Worm (Caenorhabditis elegans) whole organism, mixed stage, embryonic: ENCODE measurements around the gene clec-241.

Source experiments
- blmp-1 ChIP-seq: fragments of 150-350 bp; optimal IDR thresholded peaks from 2 replicates; lab custom pipeline; 2014; ENCODE audit warnings: missing biosample characterization, missing genetic modification characterization
- mep-1 ChIP-seq: fragments of 150-350 bp; optimal IDR thresholded peaks from 2 replicates; lab custom pipeline; 2017; ENCODE audit warnings: missing biosample characterization, missing genetic modification reagents, missing genetic modification characterization, inconsistent platforms
- nhr-12 ChIP-seq: fragments of 150-350 bp; optimal IDR thresholded peaks from 2 replicates; lab custom pipeline; 2014; ENCODE audit warnings: missing biosample characterization, missing genetic modification characterization
- ztf-11 ChIP-seq: fragments of 150-350 bp; optimal IDR thresholded peaks from 2 replicates; lab custom pipeline; 2014; ENCODE audit warnings: missing biosample characterization, missing genetic modification characterization

ce11 chrV:17059987-17060386 lies 46.9 kb upstream of the clec-241 start, which contains the start of gene sri-66:
- TF ChIP-seq ztf-11 (tag; lab: Kevin White, UChicago), result no peak
- no peak for TF ChIP-seq nhr-12 (tag; lab: Kevin White, UChicago)
- no peak for TF ChIP-seq blmp-1 (tag; lab: Kevin White, UChicago)
- TF ChIP-seq mep-1 (tag; lab: Kevin White, UChicago), result no peak
